Worm (Caenorhabditis elegans) whole organism, L2 larva: ENCODE measurements around the gene cex-2.

ENCODE experiments used
- C34F6.9 ChIP-seq: fragments of 150-350 bp; optimal IDR thresholded peaks from 2 replicates; lab custom pipeline; 2014; ENCODE audit warnings: missing biosample characterization, missing genetic modification characterization
- F13H6.1 ChIP-seq: sonication (generic microtip); optimal IDR thresholded peaks from 2 replicates; lab custom pipeline; 2016; ENCODE audit warnings: missing genetic modification characterization, missing compliant biosample characterization
- Y55F3AM.14 ChIP-seq: fragments of 200-800 bp; sonication (Bioruptor generic); optimal IDR thresholded peaks from 2 replicates; lab custom pipeline; 2018; ENCODE audit warnings: mild to moderate bottlenecking, missing genetic modification characterization, missing compliant biosample characterization
- ZK546.5 ChIP-seq: sonication (generic microtip); optimal IDR thresholded peaks from 2 replicates; lab custom pipeline; 2017; ENCODE audit warnings: missing biosample characterization, missing genetic modification characterization
- alr-1 ChIP-seq: fragments of 150-350 bp; optimal IDR thresholded peaks from 2 replicates; lab custom pipeline; 2014; ENCODE audit warnings: missing biosample characterization, missing genetic modification characterization
- aly-2 ChIP-seq: fragments of 150-350 bp; optimal IDR thresholded peaks from 2 replicates; lab custom pipeline; 2014; ENCODE audit warnings: missing biosample characterization, missing genetic modification characterization
- ama-1 ChIP-seq: fragments of 150-350 bp; optimal IDR thresholded peaks from 2 replicates; lab custom pipeline; 2018; ENCODE audit warnings: inconsistent platforms
- ceh-82 ChIP-seq: fragments of 150-350 bp; optimal IDR thresholded peaks from 2 replicates; lab custom pipeline; 2014; ENCODE audit warnings: missing biosample characterization, missing genetic modification characterization
- crh-2 ChIP-seq: sonication (generic microtip); optimal IDR thresholded peaks from 2 replicates; lab custom pipeline; 2017; ENCODE audit warnings: missing biosample characterization, missing genetic modification characterization
- elt-1 ChIP-seq: fragments of 150-350 bp; optimal IDR thresholded peaks from 2 replicates; lab custom pipeline; 2014; ENCODE audit warnings: missing biosample characterization, missing genetic modification characterization
- fos-1 ChIP-seq: fragments of 150-350 bp; optimal IDR thresholded peaks from 2 replicates; lab custom pipeline; 2014; ENCODE audit warnings: missing biosample characterization, missing genetic modification characterization
- gmeb-1 ChIP-seq: fragments of 150-350 bp; optimal IDR thresholded peaks from 2 replicates; lab custom pipeline; 2014; ENCODE audit warnings: missing biosample characterization, missing genetic modification characterization
- lin-13 ChIP-seq: fragments of 150-350 bp; optimal IDR thresholded peaks from 2 replicates; lab custom pipeline; 2014; ENCODE audit warnings: missing biosample characterization, missing genetic modification reagents, missing genetic modification characterization
- lsy-2 ChIP-seq, 2 experiments: fragments of 150-350 bp in 1 of 2; sonication (generic microtip) in 1 of 2; optimal IDR thresholded peaks; 2 replicates each; lab custom pipeline; 2014 to 2017; ENCODE audit warnings: missing biosample characterization in 2 of 2, missing genetic modification characterization in 2 of 2
- mab-5 ChIP-seq: fragments of 150-350 bp; optimal IDR thresholded peaks from 2 replicates; lab custom pipeline; 2014; ENCODE audit warnings: missing biosample characterization, missing genetic modification characterization
- mbf-1 ChIP-seq: sonication (generic microtip); optimal IDR thresholded peaks from 2 replicates; lab custom pipeline; 2017; ENCODE audit warnings: missing biosample characterization, missing genetic modification characterization
- mdl-1 ChIP-seq, 2 experiments: fragments of 150-350 bp in 1 of 2; sonication (generic microtip) in 1 of 2; optimal IDR thresholded peaks; 2 replicates each; lab custom pipeline; 2017; ENCODE audit warnings: missing biosample characterization in 2 of 2, missing genetic modification characterization in 2 of 2
- nhr-10 ChIP-seq: sonication (generic microtip); optimal IDR thresholded peaks from 2 replicates; lab custom pipeline; 2017; ENCODE audit warnings: missing biosample characterization, missing genetic modification characterization
- nhr-11 ChIP-seq: fragments of 150-350 bp; optimal IDR thresholded peaks from 2 replicates; lab custom pipeline; 2014; ENCODE audit warnings: missing biosample characterization, missing genetic modification characterization
- nhr-129 ChIP-seq: fragments of 150-350 bp; optimal IDR thresholded peaks from 2 replicates; lab custom pipeline; 2014; ENCODE audit warnings: missing biosample characterization, missing genetic modification characterization
- nhr-21 ChIP-seq: fragments of 150-350 bp; optimal IDR thresholded peaks from 2 replicates; lab custom pipeline; 2014; ENCODE audit warnings: missing biosample characterization, missing genetic modification characterization
- nhr-237 ChIP-seq: fragments of 150-350 bp; optimal IDR thresholded peaks from 2 replicates; lab custom pipeline; 2014; ENCODE audit warnings: missing biosample characterization, missing genetic modification characterization
- nhr-25 ChIP-seq: fragments of 150-350 bp; sonication (generic microtip); optimal IDR thresholded peaks from 3 replicates; lab custom pipeline; 2014; ENCODE audit warnings: missing biosample characterization, missing genetic modification characterization
- nhr-6 ChIP-seq: fragments of 150-350 bp; optimal IDR thresholded peaks from 2 replicates; lab custom pipeline; 2014; ENCODE audit warnings: missing biosample characterization, missing genetic modification characterization
- nhr-77 ChIP-seq: fragments of 150-350 bp; optimal IDR thresholded peaks from 2 replicates; lab custom pipeline; 2014; ENCODE audit warnings: missing biosample characterization, missing genetic modification characterization
- peb-1 ChIP-seq: fragments of 150-350 bp; optimal IDR thresholded peaks from 2 replicates; lab custom pipeline; 2014; ENCODE audit warnings: missing biosample characterization, missing genetic modification characterization
- sem-4 ChIP-seq: fragments of 150-350 bp; optimal IDR thresholded peaks from 2 replicates; lab custom pipeline; 2014; ENCODE audit warnings: missing biosample characterization, missing genetic modification reagents, missing genetic modification characterization
- skn-1 ChIP-seq: sonication (generic microtip); optimal IDR thresholded peaks from 2 replicates; lab custom pipeline; 2017; ENCODE audit warnings: missing biosample characterization, missing genetic modification characterization
- sma-3 ChIP-seq: sonication (generic microtip); optimal IDR thresholded peaks from 2 replicates; lab custom pipeline; 2016; ENCODE audit warnings: missing genetic modification reagents, missing genetic modification characterization, missing compliant biosample characterization
- sma-9 ChIP-seq, 2 experiments: fragments of 150-350 bp in 1 of 2; sonication (generic microtip) in 1 of 2; optimal IDR thresholded peaks; 2 replicates each; lab custom pipeline; 2014 to 2016; ENCODE audit warnings: missing genetic modification characterization in 2 of 2, mild to moderate bottlenecking in 1 of 2, missing biosample characterization in 1 of 2, missing compliant biosample characterization in 1 of 2, missing genetic modification reagents in 1 of 2, moderate library complexity in 1 of 2
- unc-55 ChIP-seq: fragments of 150-350 bp; sonication (generic microtip); optimal IDR thresholded peaks from 3 replicates; lab custom pipeline; 2014; ENCODE audit warnings: missing biosample characterization, missing genetic modification reagents, missing genetic modification characterization
- unc-62 ChIP-seq: fragments of 150-350 bp; optimal IDR thresholded peaks from 2 replicates; lab custom pipeline; 2014; ENCODE audit warnings: missing biosample characterization, missing genetic modification reagents, missing genetic modification characterization
- ztf-1 ChIP-seq: fragments of 200-800 bp; sonication (Bioruptor generic); conservative IDR thresholded peaks from 2 replicates; pipeline ENCODE4 v1.3.6; 2022; ENCODE audit warnings: missing genetic modification characterization, missing compliant biosample characterization
- ztf-11 ChIP-seq: sonication (generic microtip); optimal IDR thresholded peaks from 2 replicates; lab custom pipeline; 2017; ENCODE audit warnings: missing biosample characterization, missing genetic modification characterization

cex-2 gene

ce11 chrII:7858101-7858500, 22.9 kb upstream of the cex-2 start, which contains the start of gene sds-22:
Gene sds-22 (plus strand): TSS chrII:7858401.
- TF ChIP-seq aly-2 (tag; lab: Kevin White, UChicago): no peak
- no peak for TF ChIP-seq unc-62 (GFP tag; lab: Kevin White, UChicago)
- no peak for TF ChIP-seq mbf-1 (tag; lab: Kevin White, UChicago)
- TF ChIP-seq fos-1 (tag; lab: Kevin White, UChicago): no peak
- TF ChIP-seq ZK546.5 (tag; lab: Kevin White, UChicago): no peak
- no peak for TF ChIP-seq sma-3 (GFP tag; lab: Kevin White, UChicago)
- TF ChIP-seq gmeb-1 (tag; lab: Kevin White, UChicago): no peak
- TF ChIP-seq nhr-77: no peak
- TF ChIP-seq alr-1 (tag; lab: Kevin White, UChicago): no peak
- no peak for TF ChIP-seq nhr-11 (tag; lab: Kevin White, UChicago)
- TF ChIP-seq elt-1 (tag; lab: Kevin White, UChicago): no peak
- TF ChIP-seq mab-5 (tag; lab: Kevin White, UChicago): no peak
- no peak for TF ChIP-seq ztf-1

ce11 chrII:7857485-7858010, 22.3 kb upstream of the cex-2 start, which contains the start of the genes cec-3 and T09A5.15:
Gene cec-3 (minus strand): TSS chrII:7857600.
Gene T09A5.15 (plus strand): TSS chrII:7857960.
- TF ChIP-seq sma-3 (GFP tag; lab: Kevin White, UChicago): peak; percentile 39
- peak; percentile 2 for TF ChIP-seq fos-1 (tag; lab: Kevin White, UChicago)
- TF ChIP-seq aly-2 (tag; lab: Kevin White, UChicago): no peak
- no peak for TF ChIP-seq nhr-77
- peak; percentile 2 for TF ChIP-seq nhr-25
- peak in 1 of 2 experiments; percentile 69 for TF ChIP-seq lsy-2 (tag; optimal IDR thresholded peaks at IDR 0.05; lab: Kevin White, UChicago)
- no peak for TF ChIP-seq peb-1 (tag; lab: Kevin White, UChicago)
- TF ChIP-seq crh-2 (tag; lab: Kevin White, UChicago): peak; percentile 44
- TF ChIP-seq nhr-129: peak; percentile 47
- TF ChIP-seq sma-9 (GFP tag; optimal IDR thresholded peaks at IDR 0.05; lab: Kevin White, UChicago): peak; percentile 21
- no peak for TF ChIP-seq sma-9 (tag; optimal IDR thresholded peaks at IDR 0.05; lab: Kevin White, UChicago)
- peak; percentile 4 for TF ChIP-seq F13H6.1 (tag; lab: Kevin White, UChicago)
- TF ChIP-seq C34F6.9 (tag; lab: Kevin White, UChicago): peak; percentile 63
- no peak for TF ChIP-seq skn-1 (tag; lab: Kevin White, UChicago)
- TF ChIP-seq unc-55: peak; percentile 73
- TF ChIP-seq nhr-237 (tag; lab: Kevin White, UChicago): no peak
- no peak for TF ChIP-seq gmeb-1 (tag; lab: Kevin White, UChicago)
- no peak for TF ChIP-seq nhr-10 (tag; lab: Kevin White, UChicago)
- no peak for TF ChIP-seq sem-4 (tag; lab: Kevin White, UChicago)
- TF ChIP-seq lin-13 (GFP tag; lab: Kevin White, UChicago): no peak
- TF ChIP-seq, all 48 proteins: peak for 10

- TF ChIP-seq nhr-6 (tag; lab: Kevin White, UChicago) (no peak), lin-13 (GFP tag; lab: Kevin White, UChicago) (no peak)
These were observed 20.4 kb upstream of the cex-2 start, which contains the start of gene mdmh-35 for ce11 chrII:7855619-7856018. Gene mdmh-35 (minus strand): TSS chrII:7855719.

- TF ChIP-seq Y55F3AM.14 (GFP tag; lab: Kevin White, UChicago): no peak
- no peak for TF ChIP-seq nhr-129
- TF ChIP-seq ZK546.5 (tag; lab: Kevin White, UChicago): no peak
- TF ChIP-seq ama-1 (lab: Kevin White, UChicago): no peak
- no peak for TF ChIP-seq lsy-2 (tag; optimal IDR thresholded peaks at IDR 0.05; lab: Kevin White, UChicago)
- TF ChIP-seq sma-9 (GFP tag; optimal IDR thresholded peaks at IDR 0.05; lab: Kevin White, UChicago): no peak
- TF ChIP-seq sma-9 (tag; optimal IDR thresholded peaks at IDR 0.05; lab: Kevin White, UChicago): no peak
- TF ChIP-seq ceh-82 (tag; lab: Kevin White, UChicago): no peak
- TF ChIP-seq nhr-21 (tag; lab: Kevin White, UChicago): no peak
- no peak for TF ChIP-seq ztf-11 (tag; lab: Kevin White, UChicago)
- no peak for TF ChIP-seq fos-1 (tag; lab: Kevin White, UChicago)
- TF ChIP-seq mdl-1 (tag; optimal IDR thresholded peaks at IDR 0.05; lab: Kevin White, UChicago): no peak
- no peak for TF ChIP-seq mbf-1 (tag; lab: Kevin White, UChicago)
These were observed 19.7 kb upstream of the cex-2 start, which contains the start of gene mdt-10 for ce11 chrII:7854942-7855341. Gene mdt-10 (minus strand): TSS chrII:7855042.
